Worm (Caenorhabditis elegans): ENCODE measurements around the gene unc-34.

ce11 chrV:1003826-1004225 is 21.3 kb downstream of the unc-34 start:
- TF ChIP-seq pha-4 (tag; optimal IDR thresholded peaks at IDR 0.05) (peak; percentile 82), ceh-28 (tag; optimal IDR thresholded peaks at IDR 0.05) (peak; percentile 16), egl-5 (tag; optimal IDR thresholded peaks at IDR 0.05) (no peak), ceh-82 (tag; optimal IDR thresholded peaks at IDR 0.05) (no peak), ama-1 (optimal IDR thresholded peaks at IDR 0.05) (no peak), ZK546.5 (tag; optimal IDR thresholded peaks at IDR 0.05) (no peak), tbx-2 (tag; optimal IDR thresholded peaks at IDR 0.05) (no peak), elt-1 (tag; optimal IDR thresholded peaks at IDR 0.05) (no peak), unc-62 (GFP tag; optimal IDR thresholded peaks at IDR 0.05) (no peak)

Measured in whole organism, L3 larva.